Fruit fly (Drosophila melanogaster) whole organism, pupa: ENCODE measurements around the gene gce.

Source experiments
- CG10348 ChIP-seq: fragments of 200-800 bp; sonication (Bioruptor generic); IDR thresholded peaks from 2 replicates; pipeline ENCODE4 v1.3.6; 2022; ENCODE audit warnings: missing biosample characterization, missing genetic modification characterization
- CG12605 ChIP-seq: fragments of 200-800 bp; sonication (Bioruptor generic); IDR thresholded peaks from 2 replicates; pipeline ENCODE4 v1.3.6; 2022; ENCODE audit warnings: missing biosample characterization, missing genetic modification characterization
- CG13204 ChIP-seq: fragments of 200-800 bp; sonication (Bioruptor generic); optimal IDR thresholded peaks from 2 replicates; lab custom pipeline; 2018; ENCODE audit warnings: missing biosample characterization, mild to moderate bottlenecking, missing genetic modification characterization, moderate library complexity
- CG15710 ChIP-seq: fragments of 200-800 bp; sonication (Bioruptor generic); optimal IDR thresholded peaks from 2 replicates; lab custom pipeline; 2018; ENCODE audit warnings: missing biosample characterization, mild to moderate bottlenecking, missing genetic modification characterization, moderate library complexity
- CG34367 ChIP-seq: fragments of 200-800 bp; sonication (Bioruptor generic); optimal IDR thresholded peaks from 2 replicates; lab custom pipeline; 2018; ENCODE audit warnings: missing biosample characterization, mild to moderate bottlenecking, missing genetic modification characterization
- CG4496 ChIP-seq: fragments of 200-800 bp; sonication (Bioruptor generic); IDR thresholded peaks from 3 replicates; pipeline ENCODE4 v1.3.6; 2022; ENCODE audit warnings: missing biosample characterization, missing genetic modification characterization
- CG8159 ChIP-seq: fragments of 200-800 bp; sonication (Bioruptor generic); optimal IDR thresholded peaks from 3 replicates; lab custom pipeline; 2018; ENCODE audit warnings: missing biosample characterization, mild to moderate bottlenecking, missing genetic modification characterization, moderate library complexity
- CG8301 ChIP-seq: fragments of 200-800 bp; sonication (Bioruptor generic); optimal IDR thresholded peaks from 2 replicates; lab custom pipeline; 2018; ENCODE audit warnings: missing biosample characterization, mild to moderate bottlenecking, missing genetic modification characterization
- CG9948 ChIP-seq: fragments of 200-800 bp; sonication (Bioruptor generic); optimal IDR thresholded peaks from 2 replicates; lab custom pipeline; 2018; ENCODE audit warnings: missing biosample characterization, mild to moderate bottlenecking, missing genetic modification characterization, moderate library complexity
- EcR ChIP-seq: fragments of 200-800 bp; sonication (Bioruptor generic); optimal IDR thresholded peaks from 3 replicates; lab custom pipeline; 2019; ENCODE audit warnings: missing biosample characterization, missing genetic modification characterization, mild to moderate bottlenecking, moderate library complexity, missing genetic modification reagents
- Ets98B ChIP-seq: fragments of 200-800 bp; sonication (Bioruptor generic); IDR thresholded peaks from 2 replicates; pipeline ENCODE4 v1.3.6; 2022; ENCODE audit warnings: missing biosample characterization, missing genetic modification characterization
- Pif1B ChIP-seq: fragments of 200-800 bp; sonication (Bioruptor generic); optimal IDR thresholded peaks from 3 replicates; lab custom pipeline; 2016; ENCODE audit warnings: missing biosample characterization, missing genetic modification characterization
- gl ChIP-seq: fragments of 200-800 bp; sonication (Bioruptor generic); optimal IDR thresholded peaks from 2 replicates; lab custom pipeline; 2018; ENCODE audit warnings: missing biosample characterization, mild to moderate bottlenecking, missing genetic modification characterization

DNA sequence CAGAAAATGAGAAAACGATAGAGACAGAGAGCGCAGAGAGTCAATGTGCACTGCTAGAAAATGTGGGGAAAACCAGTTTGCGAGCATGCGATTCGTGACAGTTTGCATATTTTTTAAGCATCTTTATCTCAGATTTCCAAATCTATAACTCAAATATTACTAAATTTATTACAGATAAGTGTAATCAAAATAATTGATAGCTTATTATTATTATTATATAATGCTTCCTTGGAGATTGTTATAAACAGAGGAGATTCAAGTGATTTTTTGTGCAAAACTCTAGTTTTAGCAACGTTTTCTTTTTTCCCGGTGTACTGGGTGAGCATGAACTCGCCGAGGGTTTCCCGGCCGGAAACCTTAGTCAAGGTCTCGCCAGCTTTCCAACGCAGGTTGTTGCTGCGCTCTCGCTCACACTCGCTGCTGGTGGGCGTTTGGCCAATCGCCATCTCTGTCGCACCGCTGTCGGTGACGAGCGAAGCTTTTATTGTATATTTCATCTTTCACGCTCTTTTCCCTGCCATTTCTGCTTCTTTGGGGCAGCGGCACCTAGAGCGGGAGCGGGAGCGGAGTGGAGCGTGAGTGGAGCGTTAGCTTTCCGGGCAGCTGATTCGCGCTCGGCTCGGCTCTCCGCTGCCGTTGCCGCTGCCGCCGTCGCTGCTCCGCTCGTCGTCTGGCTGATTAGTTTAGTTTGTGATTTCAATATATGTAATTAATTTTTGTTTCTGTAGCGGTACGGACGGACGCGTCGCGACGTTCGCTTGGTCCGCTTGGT, 918 bp downstream of the gce start:
- TF ChIP-seq CG4496 (peak; percentile 92), CG12605 (GFP tag; lab: Robert Waterston, UW) (peak; percentile 78), EcR (peak; percentile 79), Pif1B (GFP tag; lab: Kevin White, UChicago) (peak; percentile 66), Ets98B (GFP tag; lab: Robert Waterston, UW) (peak; percentile 88), CG9948 (tag; lab: Kevin White, UChicago) (peak; percentile 85), CG13204 (peak; percentile 99), CG8301 (peak; percentile 91), CG8159 (tag; lab: Kevin White, UChicago) (peak; percentile 92), CG15710 (peak; percentile 89), gl (tag; lab: Kevin White, UChicago) (peak; percentile 47), CG34367 (tag; lab: Kevin White, UChicago) (peak; percentile 82), CG10348 (GFP tag; lab: Robert Waterston, UW) (peak; percentile 92)
